Worm (Caenorhabditis elegans) whole organism, young adult: ENCODE results near the gene pat-9.
A peak's percentile ranks its signal among the peaks of the same experiment; 100 is the strongest.

Source experiments
- F22D6.2 ChIP-seq: sonication (generic microtip); optimal IDR thresholded peaks from 2 replicates; lab custom pipeline; 2016; ENCODE audit warnings: mild to moderate bottlenecking, missing genetic modification characterization, missing compliant biosample characterization
- F23B12.7 ChIP-seq: sonication (generic microtip); optimal IDR thresholded peaks from 2 replicates; lab custom pipeline; 2017; ENCODE audit warnings: missing genetic modification characterization, mild to moderate bottlenecking, missing compliant biosample characterization, antibody characterized with exemption, moderate library complexity; ENCODE audit not compliant: insufficient read depth
- F39B2.1 ChIP-seq: fragments of 200-800 bp; sonication (Bioruptor generic); IDR thresholded peaks from 2 replicates; pipeline ENCODE4 v1.3.6; 2022; ENCODE audit warnings: missing genetic modification reagents, missing genetic modification characterization, missing compliant biosample characterization
- F57A8.1 ChIP-seq: fragments of 200-800 bp; sonication (Bioruptor generic); optimal IDR thresholded peaks from 2 replicates; lab custom pipeline; 2018; ENCODE audit warnings: mild to moderate bottlenecking, missing genetic modification characterization, moderate library complexity, missing compliant biosample characterization
- Y53G8AR.9 ChIP-seq: fragments of 200-800 bp; sonication (Bioruptor generic); conservative IDR thresholded peaks from 2 replicates; pipeline ENCODE4 v1.3.6; 2022; ENCODE audit warnings: missing genetic modification reagents, missing genetic modification characterization, missing compliant biosample characterization
- Y67H2A.10 ChIP-seq: fragments of 200-800 bp; sonication (Bioruptor generic); conservative IDR thresholded peaks from 2 replicates; pipeline ENCODE4 v1.3.6; 2022; ENCODE audit warnings: missing genetic modification reagents, missing genetic modification characterization, missing compliant biosample characterization
- Y95B8A.8 ChIP-seq: fragments of 200-800 bp; sonication (Bioruptor generic); IDR thresholded peaks from 2 replicates; pipeline ENCODE4 v1.3.6; 2022; ENCODE audit warnings: missing genetic modification reagents, missing genetic modification characterization, missing compliant biosample characterization
- aptf-2 ChIP-seq: fragments of 200-800 bp; sonication (Bioruptor generic); conservative IDR thresholded peaks from 2 replicates; pipeline ENCODE4 v1.3.6; 2022; ENCODE audit warnings: missing genetic modification reagents, missing genetic modification characterization, missing compliant biosample characterization
- atf-7 ChIP-seq: sonication (generic microtip); optimal IDR thresholded peaks from 2 replicates; lab custom pipeline; 2017; ENCODE audit warnings: mild to moderate bottlenecking, missing genetic modification characterization, missing compliant biosample characterization
- attf-5 ChIP-seq: fragments of 200-800 bp; sonication (Bioruptor generic); optimal IDR thresholded peaks from 2 replicates; lab custom pipeline; 2018; ENCODE audit warnings: mild to moderate bottlenecking, missing genetic modification characterization, missing compliant biosample characterization
- ccch-3 ChIP-seq: fragments of 200-800 bp; sonication (Bioruptor generic); optimal IDR thresholded peaks from 2 replicates; lab custom pipeline; 2018; ENCODE audit warnings: mild to moderate bottlenecking, missing genetic modification characterization, missing compliant biosample characterization
- cebp-1 ChIP-seq, 2 experiments: fragments of 200-800 bp in 1 of 2; sonication (Bioruptor generic) in 1 of 2; sonication (generic microtip) in 1 of 2; IDR thresholded peaks in 1 of 2; optimal IDR thresholded peaks in 1 of 2; 2 replicates each; pipeline versions ENCODE4 v1.3.6 to Lab custom; 2017 to 2022; ENCODE audit warnings: missing compliant biosample characterization in 2 of 2, missing genetic modification characterization in 2 of 2, mild to moderate bottlenecking in 1 of 2, missing genetic modification reagents in 1 of 2, moderate library complexity in 1 of 2
- cebp-2 ChIP-seq: fragments of 200-800 bp; sonication (Bioruptor generic); IDR thresholded peaks from 2 replicates; pipeline ENCODE4 v1.3.6; 2022; ENCODE audit warnings: missing genetic modification characterization, missing compliant biosample characterization
- ceh-100 ChIP-seq: fragments of 200-800 bp; sonication (Bioruptor generic); IDR thresholded peaks from 2 replicates; pipeline ENCODE4 v1.3.6; 2022; ENCODE audit warnings: missing genetic modification reagents, missing genetic modification characterization, missing compliant biosample characterization
- ceh-58 ChIP-seq: fragments of 200-800 bp; sonication (Bioruptor generic); IDR thresholded peaks from 2 replicates; pipeline ENCODE4 v1.3.6; 2022; ENCODE audit warnings: missing genetic modification characterization, missing compliant biosample characterization
- dpl-1 ChIP-seq: fragments of 150-350 bp; optimal IDR thresholded peaks from 2 replicates; lab custom pipeline; 2014; ENCODE audit warnings: missing biosample characterization, missing genetic modification reagents, missing genetic modification characterization
- egrh-3 ChIP-seq: fragments of 200-800 bp; sonication (Bioruptor generic); IDR thresholded peaks from 2 replicates; pipeline ENCODE4 v1.3.6; 2022; ENCODE audit warnings: missing genetic modification reagents, missing genetic modification characterization, missing compliant biosample characterization
- ekl-4 ChIP-seq: fragments of 200-800 bp; sonication (Bioruptor generic); IDR thresholded peaks from 2 replicates; pipeline ENCODE4 v1.3.6; 2022; ENCODE audit warnings: missing genetic modification reagents, missing genetic modification characterization, missing compliant biosample characterization
- hmg-1.2 ChIP-seq: fragments of 200-800 bp; sonication (Bioruptor generic); IDR thresholded peaks from 2 replicates; pipeline ENCODE4 v1.3.6; 2022; ENCODE audit warnings: missing genetic modification reagents, missing genetic modification characterization, missing compliant biosample characterization
- let-526 ChIP-seq: fragments of 200-800 bp; sonication (Bioruptor generic); IDR thresholded peaks from 2 replicates; pipeline ENCODE4 v1.3.6; 2022; ENCODE audit warnings: missing genetic modification reagents, missing genetic modification characterization, missing compliant biosample characterization
- lir-1 ChIP-seq: fragments of 200-800 bp; sonication (Bioruptor generic); conservative IDR thresholded peaks from 2 replicates; pipeline ENCODE4 v1.3.6; 2022; ENCODE audit warnings: missing genetic modification reagents, missing genetic modification characterization, missing compliant biosample characterization
- lsl-1 ChIP-seq: fragments of 200-800 bp; sonication (Bioruptor generic); optimal IDR thresholded peaks from 2 replicates; lab custom pipeline; 2018; ENCODE audit warnings: mild to moderate bottlenecking, missing genetic modification characterization, moderate library complexity, missing compliant biosample characterization
- lsy-27 ChIP-seq: sonication (generic microtip); optimal IDR thresholded peaks from 2 replicates; lab custom pipeline; 2017; ENCODE audit warnings: missing genetic modification characterization, mild to moderate bottlenecking, missing compliant biosample characterization, antibody characterized with exemption, missing genotype, borderline replicate concordance; ENCODE audit not compliant: insufficient read depth
- madf-3 ChIP-seq: fragments of 200-800 bp; sonication (Bioruptor generic); IDR thresholded peaks from 2 replicates; pipeline ENCODE4 v1.3.6; 2022; ENCODE audit warnings: missing genetic modification reagents, missing genetic modification characterization, missing compliant biosample characterization
- madf-6 ChIP-seq: fragments of 200-800 bp; sonication (Bioruptor generic); IDR thresholded peaks from 2 replicates; pipeline ENCODE4 v1.3.6; 2022; ENCODE audit warnings: missing genetic modification reagents, missing genetic modification characterization, missing compliant biosample characterization
- mes-4 ChIP-seq: sonication (generic microtip); optimal IDR thresholded peaks from 2 replicates; lab custom pipeline; 2016; ENCODE audit warnings: missing genotype, missing genetic modification characterization, missing compliant biosample characterization
- nfya-2 ChIP-seq: fragments of 200-800 bp; sonication (Bioruptor generic); IDR thresholded peaks from 2 replicates; pipeline ENCODE4 v1.3.6; 2022; ENCODE audit warnings: missing genetic modification reagents, missing genetic modification characterization, missing compliant biosample characterization
- nhr-120 ChIP-seq: fragments of 200-800 bp; sonication (Bioruptor generic); IDR thresholded peaks from 2 replicates; pipeline ENCODE4 v1.3.6; 2022; ENCODE audit warnings: missing genetic modification characterization, missing compliant biosample characterization
- nhr-80 ChIP-seq: sonication (generic microtip); optimal IDR thresholded peaks from 2 replicates; lab custom pipeline; 2016; ENCODE audit warnings: missing genetic modification characterization, missing compliant biosample characterization
- rcor-1 ChIP-seq: fragments of 200-800 bp; sonication (Bioruptor generic); IDR thresholded peaks from 2 replicates; pipeline ENCODE4 v1.3.6; 2022; ENCODE audit warnings: missing genetic modification reagents, missing genetic modification characterization, missing compliant biosample characterization
- snpc-1.1 ChIP-seq: sonication (generic microtip); optimal IDR thresholded peaks from 2 replicates; lab custom pipeline; 2017; ENCODE audit warnings: missing genetic modification characterization, mild to moderate bottlenecking, missing compliant biosample characterization, antibody characterized with exemption, moderate library complexity, missing genotype, missing genetic modification reagents; ENCODE audit not compliant: insufficient read depth
- snpc-1.3 ChIP-seq: sonication (generic microtip); optimal IDR thresholded peaks from 2 replicates; lab custom pipeline; 2017; ENCODE audit warnings: missing genetic modification characterization, mild to moderate bottlenecking, missing compliant biosample characterization, antibody characterized with exemption, moderate library complexity, missing genotype, missing genetic modification reagents; ENCODE audit not compliant: insufficient read depth
- snpc-3.4 ChIP-seq: sonication (generic microtip); optimal IDR thresholded peaks from 2 replicates; lab custom pipeline; 2017; ENCODE audit warnings: missing genetic modification characterization, mild to moderate bottlenecking, missing compliant biosample characterization, antibody characterized with exemption, moderate library complexity, missing genotype, missing genetic modification reagents
- sptf-2 ChIP-seq: fragments of 200-800 bp; sonication (Bioruptor generic); optimal IDR thresholded peaks from 2 replicates; lab custom pipeline; 2018; ENCODE audit warnings: mild to moderate bottlenecking, missing genetic modification characterization, missing compliant biosample characterization
- unc-62 ChIP-seq: fragments of 150-350 bp; optimal IDR thresholded peaks from 2 replicates; lab custom pipeline; 2014; ENCODE audit warnings: missing biosample characterization, missing genetic modification reagents, missing genetic modification characterization
- zim-3 ChIP-seq: sonication (generic microtip); optimal IDR thresholded peaks from 2 replicates; lab custom pipeline; 2017; ENCODE audit warnings: mild to moderate bottlenecking, missing genetic modification characterization, moderate library complexity, missing compliant biosample characterization
- ztf-18 ChIP-seq: sonication (generic microtip); optimal IDR thresholded peaks from 2 replicates; lab custom pipeline; 2016; ENCODE audit warnings: missing genotype, mild to moderate bottlenecking, missing genetic modification characterization, missing compliant biosample characterization
- ztf-25 ChIP-seq: fragments of 200-800 bp; sonication (Bioruptor generic); IDR thresholded peaks from 2 replicates; pipeline ENCODE4 v1.3.6; 2022; ENCODE audit warnings: missing genetic modification reagents, missing genetic modification characterization, missing compliant biosample characterization
- ztf-26 ChIP-seq: sonication (generic microtip); optimal IDR thresholded peaks from 2 replicates; lab custom pipeline; 2017; ENCODE audit warnings: missing genetic modification characterization, missing compliant biosample characterization
- ztf-6 ChIP-seq: fragments of 200-800 bp; sonication (Bioruptor generic); IDR thresholded peaks from 2 replicates; pipeline ENCODE4 v1.3.6; 2022; ENCODE audit warnings: missing genetic modification reagents, missing genetic modification characterization, missing compliant biosample characterization

Gene pat-9

DNA sequence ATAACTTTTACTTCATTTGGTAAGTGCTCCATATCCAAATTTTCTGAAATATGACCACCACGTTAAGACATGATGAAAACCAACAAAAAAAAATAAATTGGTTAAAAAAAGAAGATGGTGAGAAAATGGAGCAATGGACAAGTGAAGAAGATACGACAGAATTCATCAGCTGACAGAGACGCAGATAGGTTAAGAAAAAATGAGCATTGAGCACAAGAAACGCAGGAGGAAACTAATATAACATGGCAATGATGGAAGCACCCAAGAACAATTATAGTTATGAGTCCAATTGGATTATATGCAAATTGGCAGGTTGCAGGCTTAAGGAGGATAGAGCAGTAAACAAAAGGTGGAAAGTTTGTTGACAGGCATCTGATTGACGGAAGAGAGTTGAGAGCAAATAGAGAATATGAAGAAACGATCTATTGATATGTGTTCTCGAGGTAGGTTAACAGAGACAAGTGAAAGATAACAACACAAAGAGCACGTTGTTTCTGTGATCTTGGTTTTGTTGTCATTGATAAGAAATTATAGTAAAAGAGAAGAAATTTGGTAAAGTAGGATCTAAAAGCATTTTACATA lies 17.2 kb downstream of the pat-9 start, which contains the start of gene K08B5.2 (continued):
- no peak for TF ChIP-seq F22D6.2 (tag; lab: Kevin White, UChicago)
- TF ChIP-seq sptf-2 (GFP tag; lab: Kevin White, UChicago), result no peak
- no peak for TF ChIP-seq nhr-120 (GFP tag; lab: Robert Waterston, UW)
- peak; percentile 95 for TF ChIP-seq nhr-80 (tag; lab: Kevin White, UChicago)
- no peak for TF ChIP-seq ceh-100 (GFP tag; lab: Robert Waterston, UW)
- TF ChIP-seq mes-4 (tag; lab: Kevin White, UChicago), result no peak
- TF ChIP-seq dpl-1 (GFP tag; lab: Kevin White, UChicago), result no peak
- TF ChIP-seq egrh-3 (GFP tag; lab: Robert Waterston, UW), result no peak
- TF ChIP-seq hmg-1.2 (GFP tag; lab: Robert Waterston, UW), result peak; percentile 25; the same call in 1 of the 2 replicates
- no peak for TF ChIP-seq lsl-1
- no peak for TF ChIP-seq nfya-2 (GFP tag; lab: Robert Waterston, UW)
- TF ChIP-seq ztf-25, result no peak
- no peak for TF ChIP-seq madf-3 (GFP tag; lab: Robert Waterston, UW)
- no peak for TF ChIP-seq ccch-3 (GFP tag; lab: Kevin White, UChicago)
- no peak for TF ChIP-seq lsy-27
- no peak for TF ChIP-seq Y95B8A.8 (GFP tag; lab: Robert Waterston, UW)
- TF ChIP-seq snpc-1.3 (tag; lab: Kevin White, UChicago), result no peak
- no peak for TF ChIP-seq madf-6
- no peak for TF ChIP-seq aptf-2
- no peak for TF ChIP-seq snpc-1.1 (tag; lab: Kevin White, UChicago)
- TF ChIP-seq ekl-4 (GFP tag; lab: Robert Waterston, UW), result no peak
- no peak for TF ChIP-seq Y67H2A.10 (GFP tag; lab: Robert Waterston, UW)
- TF ChIP-seq ztf-6 (GFP tag; lab: Robert Waterston, UW), result no peak
- TF ChIP-seq cebp-2 (GFP tag; lab: Robert Waterston, UW), result no peak
- TF ChIP-seq F39B2.1 (GFP tag; lab: Robert Waterston, UW), result no peak
- TF ChIP-seq atf-7 (tag; lab: Kevin White, UChicago), result peak; percentile 79
- TF ChIP-seq ztf-26 (tag; lab: Kevin White, UChicago), result no peak
- peak; percentile 5 for TF ChIP-seq F23B12.7
- TF ChIP-seq zim-3 (tag; lab: Kevin White, UChicago), result no peak
- TF ChIP-seq, all 124 proteins: peak for 15

ce11 chrX:16555726-16556125 lies 19.0 kb downstream of the pat-9 start:
- TF ChIP-seq nfya-2 (GFP tag; lab: Robert Waterston, UW) (no peak), lir-1 (GFP tag; lab: Robert Waterston, UW) (no peak), ztf-18 (tag; lab: Kevin White, UChicago) (no peak), ceh-58 (GFP tag; lab: Robert Waterston, UW) (no peak), snpc-3.4 (no peak), cebp-1 (GFP tag; IDR thresholded peaks at IDR 0.05; lab: Robert Waterston, UW) (no peak), cebp-1 (tag; optimal IDR thresholded peaks at IDR 0.05; lab: Kevin White, UChicago) (no peak), Y53G8AR.9 (GFP tag; lab: Robert Waterston, UW) (no peak), rcor-1 (GFP tag; lab: Robert Waterston, UW) (no peak), attf-5 (no peak), snpc-1.1 (tag; lab: Kevin White, UChicago) (no peak), F39B2.1 (GFP tag; lab: Robert Waterston, UW) (no peak), nhr-80 (tag; lab: Kevin White, UChicago) (no peak), ceh-100 (GFP tag; lab: Robert Waterston, UW) (no peak), unc-62 (no peak), let-526 (no peak), ztf-25 (no peak), F57A8.1 (no peak)
